Worm (Caenorhabditis elegans): ENCODE measurements around the gene Y4C6B.2.
"Not testable (repeated sequence)": the region's sequence is repeated elsewhere in the genome, so short reads cannot be mapped to it uniquely, and the experiment has no call there.

Y4C6B.2 gene

ce11 chrIV:5334518-5334917 is 4.9 kb upstream of the Y4C6B.2 start:
- peak; percentile 85; the same call in 1 of the 2 replicates for TF ChIP-seq pes-1 (GFP tag; IDR thresholded peaks at IDR 0.05)
- TF ChIP-seq tbx-37 (GFP tag; conservative IDR thresholded peaks at IDR 0.05): peak; percentile 57; the same call in 1 of the 2 replicates
- no peak for TF ChIP-seq aly-1 (tag; optimal IDR thresholded peaks at IDR 0.05)
- TF ChIP-seq ets-7 (tag; optimal IDR thresholded peaks at IDR 0.05): peak; percentile 19
- 0 out of 2 replicates have a peak, but pooled peaks have one; percentile 66 for TF ChIP-seq flt-1 (GFP tag; IDR thresholded peaks at IDR 0.05)
- peak; percentile 57 for TF ChIP-seq hnd-1 (tag; optimal IDR thresholded peaks at IDR 0.05)
- peak; percentile 72 for TF ChIP-seq tbx-11 (GFP tag; IDR thresholded peaks at IDR 0.05)
- TF ChIP-seq hmbx-1 (tag; optimal IDR thresholded peaks at IDR 0.05): no peak
- peak; percentile 65 for TF ChIP-seq F13C5.2 (tag; optimal IDR thresholded peaks at IDR 0.05)
- no peak; the same call in none of the 2 replicates for TF ChIP-seq scrt-1 (GFP tag; IDR thresholded peaks at IDR 0.05)
- no peak for TF ChIP-seq tra-4 (tag; optimal IDR thresholded peaks at IDR 0.05)
- no peak for TF ChIP-seq sea-1 (GFP tag; conservative IDR thresholded peaks at IDR 0.05)
- peak; percentile 6 for TF ChIP-seq B0310.2 (tag; optimal IDR thresholded peaks at IDR 0.05)

ce11 chrIV:5337649-5338048 is 1.7 kb upstream of the Y4C6B.2 start:
- no peak for TF ChIP-seq ceh-13 (GFP tag; optimal IDR thresholded peaks at IDR 0.05)
- no peak for TF ChIP-seq ets-7 (tag; optimal IDR thresholded peaks at IDR 0.05)
- TF ChIP-seq B0310.2 (tag; optimal IDR thresholded peaks at IDR 0.05): no peak
- TF ChIP-seq pes-1 (GFP tag; IDR thresholded peaks at IDR 0.05): no peak
- no peak for TF ChIP-seq aly-1 (tag; optimal IDR thresholded peaks at IDR 0.05)
- no peak for TF ChIP-seq tbx-11 (GFP tag; IDR thresholded peaks at IDR 0.05)
- no peak for TF ChIP-seq sea-1 (GFP tag; conservative IDR thresholded peaks at IDR 0.05)
- TF ChIP-seq hmbx-1 (tag; optimal IDR thresholded peaks at IDR 0.05): no peak
- no peak for TF ChIP-seq hmg-4 (GFP tag; optimal IDR thresholded peaks at IDR 0.05)
- TF ChIP-seq tbx-37 (GFP tag; conservative IDR thresholded peaks at IDR 0.05): no peak
- no peak for TF ChIP-seq ceh-36 (tag; optimal IDR thresholded peaks at IDR 0.05)
- no peak for TF ChIP-seq flt-1 (GFP tag; IDR thresholded peaks at IDR 0.05)
- TF ChIP-seq ama-1 (optimal IDR thresholded peaks at IDR 0.05): no peak

ce11 chrIV:5344168-5344567 is 4.8 kb downstream of the Y4C6B.2 start:
- TF ChIP-seq tbx-11 (GFP tag; IDR thresholded peaks at IDR 0.05) (no peak), ceh-36 (tag; optimal IDR thresholded peaks at IDR 0.05) (no peak)

- not testable (repeated sequence) for TF ChIP-seq ceh-36, hmbx-1, hnd-1 (tag; optimal IDR thresholded peaks at IDR 0.05)
Observed at ce11 chrIV:5350480-5351193, 11.3 kb downstream of the Y4C6B.2 start, which contains the start of gene gba-4. gba-4 (minus strand) TSS chrIV:5350897.

- TF ChIP-seq hmg-4 (GFP tag; optimal IDR thresholded peaks at IDR 0.05) (no peak), ceh-36 (tag; optimal IDR thresholded peaks at IDR 0.05) (no peak), pes-1 (GFP tag; IDR thresholded peaks at IDR 0.05) (no peak), F13C5.2 (tag; optimal IDR thresholded peaks at IDR 0.05) (no peak), scrt-1 (GFP tag; IDR thresholded peaks at IDR 0.05) (no peak), tbx-11 (GFP tag; IDR thresholded peaks at IDR 0.05) (no peak), ets-7 (tag; optimal IDR thresholded peaks at IDR 0.05) (no peak), hnd-1 (tag; optimal IDR thresholded peaks at IDR 0.05) (no peak), sea-1 (GFP tag; conservative IDR thresholded peaks at IDR 0.05) (no peak), ceh-13 (GFP tag; optimal IDR thresholded peaks at IDR 0.05) (no peak), tra-4 (tag; optimal IDR thresholded peaks at IDR 0.05) (no peak), B0310.2 (tag; optimal IDR thresholded peaks at IDR 0.05) (no peak), flt-1 (GFP tag; IDR thresholded peaks at IDR 0.05) (no peak), tbx-37 (GFP tag; conservative IDR thresholded peaks at IDR 0.05) (no peak), hmbx-1 (tag; optimal IDR thresholded peaks at IDR 0.05) (no peak), ama-1 (optimal IDR thresholded peaks at IDR 0.05) (no peak), aly-1 (tag; optimal IDR thresholded peaks at IDR 0.05) (no peak)
Observed at ce11 chrIV:5353364-5353763, 14.0 kb downstream of the Y4C6B.2 start, which contains the start of gene Y4C6B.7. Y4C6B.7 (minus strand) TSS chrIV:5353464.

ce11 chrIV:5354124-5354523 is 14.8 kb downstream of the Y4C6B.2 start, which contains the start of gene Y4C6B.1:
Y4C6B.1 (plus strand) TSS chrIV:5354488.
- TF ChIP-seq tbx-11 (GFP tag; IDR thresholded peaks at IDR 0.05) (no peak), pes-1 (GFP tag; IDR thresholded peaks at IDR 0.05) (0 out of 2 replicates have a peak, but pooled peaks have one; percentile 41)

- no peak for TF ChIP-seq B0310.2 (tag; optimal IDR thresholded peaks at IDR 0.05)
- TF ChIP-seq aly-1 (tag; optimal IDR thresholded peaks at IDR 0.05): no peak
- no peak for TF ChIP-seq ceh-13 (GFP tag; optimal IDR thresholded peaks at IDR 0.05)
- TF ChIP-seq tbx-11 (GFP tag; IDR thresholded peaks at IDR 0.05): no peak
Observed at ce11 chrIV:5354564-5354963, 15.2 kb downstream of the Y4C6B.2 start.

ce11 chrIV:5360533-5360932 is 21.2 kb downstream of the Y4C6B.2 start, which contains the start of gene F41H10.5:
F41H10.5 (plus strand) TSS chrIV:5360907.
- TF ChIP-seq ceh-36 (tag; optimal IDR thresholded peaks at IDR 0.05) (no peak), F13C5.2 (tag; optimal IDR thresholded peaks at IDR 0.05) (no peak), pes-1 (GFP tag; IDR thresholded peaks at IDR 0.05) (no peak), flt-1 (GFP tag; IDR thresholded peaks at IDR 0.05) (no peak), scrt-1 (GFP tag; IDR thresholded peaks at IDR 0.05) (no peak), B0310.2 (tag; optimal IDR thresholded peaks at IDR 0.05) (no peak), hmg-4 (GFP tag; optimal IDR thresholded peaks at IDR 0.05) (no peak), aly-1 (tag; optimal IDR thresholded peaks at IDR 0.05) (no peak), hnd-1 (tag; optimal IDR thresholded peaks at IDR 0.05) (no peak), tbx-11 (GFP tag; IDR thresholded peaks at IDR 0.05) (no peak), ceh-13 (GFP tag; optimal IDR thresholded peaks at IDR 0.05) (no peak), ama-1 (optimal IDR thresholded peaks at IDR 0.05) (no peak), hmbx-1 (tag; optimal IDR thresholded peaks at IDR 0.05) (no peak), ets-7 (tag; optimal IDR thresholded peaks at IDR 0.05) (no peak), sea-1 (GFP tag; conservative IDR thresholded peaks at IDR 0.05) (no peak), tbx-37 (GFP tag; conservative IDR thresholded peaks at IDR 0.05) (no peak), tra-4 (tag; optimal IDR thresholded peaks at IDR 0.05) (no peak)

Measured in whole organism, early embryonic.